Fruit fly (Drosophila melanogaster) whole organism, embryonic: ENCODE data around the gene Adgf-B.

Experiments
- CG18764 ChIP-seq: fragments of 200-800 bp; sonication (Bioruptor generic); optimal IDR thresholded peaks from 3 replicates; lab custom pipeline; 2016; ENCODE audit warnings: missing biosample characterization, missing genetic modification characterization
- Drgx ChIP-seq: fragments of 200-800 bp; sonication (Bioruptor generic); IDR thresholded peaks from 2 replicates; pipeline ENCODE4 v1.3.6; 2022; ENCODE audit warnings: missing biosample characterization, missing genetic modification characterization

Adgf-B gene

dm6 chr3L:17729278-17729677, 21.1 kb downstream of the Adgf-B start, which contains the start of gene CG6052:
Gene CG6052, minus strand, starts transcription at chr3L:17729378.
- no peak for TF ChIP-seq CG18764

DNA sequence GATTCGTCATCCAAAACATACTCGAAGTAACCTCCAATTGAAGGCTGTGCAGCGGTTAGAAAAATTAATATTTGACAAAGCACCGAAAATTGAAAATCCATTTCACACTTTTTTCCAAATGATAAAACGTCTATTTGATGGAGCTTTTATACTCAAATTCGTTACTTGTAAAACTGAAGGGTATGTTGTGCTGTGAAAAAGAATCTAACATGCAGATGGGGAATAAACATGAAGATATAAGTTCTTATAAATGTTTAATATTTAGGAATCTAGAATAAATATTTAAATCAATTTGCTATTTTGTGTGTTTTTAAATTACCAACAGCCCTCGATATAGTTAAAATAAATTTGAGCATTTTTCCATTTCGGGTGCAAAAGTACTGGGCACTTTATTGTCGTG, 30.6 kb downstream of the Adgf-B start, which contains the start of gene CheB74a:
Gene CheB74a, minus strand, starts transcription at position 101 of the 400 bp plus-strand sequence.
- TF ChIP-seq Drgx (GFP tag; lab: Robert Waterston, UW): no peak
- TF ChIP-seq, all 482 proteins: peak for 0
